Worm (Caenorhabditis elegans) whole organism, young adult: ENCODE data around the gene ZK218.5.

ENCODE experiments used
- attf-5 ChIP-seq: fragments of 200-800 bp; sonication (Bioruptor generic); optimal IDR thresholded peaks from 2 replicates; lab custom pipeline; 2018; ENCODE audit warnings: mild to moderate bottlenecking, missing genetic modification characterization, missing compliant biosample characterization
- ceh-27 ChIP-seq: fragments of 200-800 bp; sonication (Bioruptor generic); optimal IDR thresholded peaks from 2 replicates; lab custom pipeline; 2018; ENCODE audit warnings: mild to moderate bottlenecking, missing genetic modification characterization, moderate library complexity, missing compliant biosample characterization
- chd-7 ChIP-seq: sonication (generic microtip); optimal IDR thresholded peaks from 2 replicates; lab custom pipeline; 2016; ENCODE audit warnings: mild to moderate bottlenecking, missing genetic modification characterization, moderate library complexity, missing compliant biosample characterization
- hlh-12 ChIP-seq: sonication (generic microtip); optimal IDR thresholded peaks from 2 replicates; lab custom pipeline; 2016; ENCODE audit warnings: missing genetic modification characterization, missing compliant biosample characterization
- lir-1 ChIP-seq: fragments of 200-800 bp; sonication (Bioruptor generic); conservative IDR thresholded peaks from 2 replicates; pipeline ENCODE4 v1.3.6; 2022; ENCODE audit warnings: missing genetic modification reagents, missing genetic modification characterization, missing compliant biosample characterization
- nfya-1 ChIP-seq: sonication (generic microtip); optimal IDR thresholded peaks from 2 replicates; lab custom pipeline; 2017; ENCODE audit warnings: antibody characterized with exemption, missing compliant biosample characterization, missing genetic modification characterization, borderline replicate concordance; ENCODE audit not compliant: insufficient read depth
- pha-4 ChIP-seq: fragments of 150-350 bp; sonication (generic microtip); optimal IDR thresholded peaks from 2 replicates; lab custom pipeline; 2014; ENCODE audit warnings: missing biosample characterization, missing genetic modification reagents, missing genetic modification characterization
- rcor-1 ChIP-seq: fragments of 200-800 bp; sonication (Bioruptor generic); IDR thresholded peaks from 2 replicates; pipeline ENCODE4 v1.3.6; 2022; ENCODE audit warnings: missing genetic modification reagents, missing genetic modification characterization, missing compliant biosample characterization
- sdz-38 ChIP-seq: sonication (generic microtip); optimal IDR thresholded peaks from 2 replicates; lab custom pipeline; 2016; ENCODE audit warnings: missing genotype, missing genetic modification characterization, missing compliant biosample characterization
- snpc-4 ChIP-seq, 5 experiments: fragments of 150-350 bp in 1 of 5; sonication (generic microtip) in 4 of 5; optimal IDR thresholded peaks; 2 replicates each; lab custom pipeline; 2014 to 2018; ENCODE audit warnings: missing genetic modification characterization in 5 of 5, missing biosample characterization in 3 of 5, antibody characterized with exemption in 2 of 5, mild to moderate bottlenecking in 2 of 5, missing compliant biosample characterization in 2 of 5, missing genotype in 2 of 5, moderate library complexity in 2 of 5, missing genetic modification reagents in 1 of 5
- tlf-1 ChIP-seq: fragments of 200-800 bp; sonication (Bioruptor generic); optimal IDR thresholded peaks from 2 replicates; lab custom pipeline; 2018; ENCODE audit warnings: mild to moderate bottlenecking, missing genetic modification characterization, missing compliant biosample characterization
- ztf-3 ChIP-seq: fragments of 200-800 bp; sonication (Bioruptor generic); optimal IDR thresholded peaks from 2 replicates; lab custom pipeline; 2018; ENCODE audit warnings: mild to moderate bottlenecking, missing genetic modification characterization, missing compliant biosample characterization
- ztf-6 ChIP-seq: fragments of 200-800 bp; sonication (Bioruptor generic); IDR thresholded peaks from 2 replicates; pipeline ENCODE4 v1.3.6; 2022; ENCODE audit warnings: missing genetic modification reagents, missing genetic modification characterization, missing compliant biosample characterization

DNA sequence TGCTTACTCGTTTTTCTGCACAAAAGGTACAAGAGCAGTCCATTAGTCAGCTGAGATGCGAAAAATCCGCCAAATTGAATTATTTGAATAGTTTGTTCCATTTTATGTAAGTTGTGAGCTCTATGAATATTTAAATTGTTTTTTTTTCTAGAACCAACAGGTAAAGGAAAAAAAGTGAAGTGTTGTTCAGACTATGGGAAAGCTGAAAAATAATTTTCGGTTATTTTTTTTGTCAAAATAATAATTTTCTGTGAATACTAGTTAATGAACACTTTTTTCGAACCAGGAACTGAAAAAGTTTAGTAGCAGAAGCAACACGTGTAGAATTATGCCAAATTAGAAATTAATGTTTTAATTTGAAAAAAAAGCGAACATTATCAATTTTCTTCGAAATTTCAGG, 25.0 kb upstream of the ZK218.5 start, which contains the start of gene str-125:
- TF ChIP-seq ztf-3 (GFP tag; lab: Kevin White, UChicago) (no peak), snpc-4 (GFP tag; optimal IDR thresholded peaks at IDR 0.05; lab: Kevin White, UChicago) (no peak), snpc-4 (tag; optimal IDR thresholded peaks at IDR 0.05; lab: Kevin White, UChicago) (no peak), hlh-12 (no peak), pha-4 (no peak), rcor-1 (GFP tag; lab: Robert Waterston, UW) (no peak), attf-5 (no peak), tlf-1 (GFP tag; lab: Kevin White, UChicago) (no peak), ztf-6 (GFP tag; lab: Robert Waterston, UW) (no peak), nfya-1 (tag; lab: Kevin White, UChicago) (no peak), lir-1 (no peak), chd-7 (tag; lab: Kevin White, UChicago) (no peak), ceh-27 (GFP tag; lab: Kevin White, UChicago) (no peak), sdz-38 (tag; lab: Kevin White, UChicago) (no peak)
